Fruit fly (Drosophila melanogaster) whole organism, embryonic: Measurements from ENCODE around the gene Shmt.

Experiments used
- Ada2b ChIP-seq: fragments of 200-800 bp; sonication (Bioruptor generic); IDR thresholded peaks from 2 replicates; pipeline ENCODE4 v1.3.6; 2022; ENCODE audit warnings: missing biosample characterization, missing genetic modification characterization
- CG18599 ChIP-seq: fragments of 200-800 bp; sonication (Bioruptor generic); optimal IDR thresholded peaks from 3 replicates; lab custom pipeline; 2017; ENCODE audit warnings: missing biosample characterization, missing genetic modification characterization, mild to moderate bottlenecking, moderate library complexity, missing genetic modification reagents
- HLHmδ ChIP-seq: fragments of 200-800 bp; sonication (Bioruptor generic); optimal IDR thresholded peaks from 2 replicates; lab custom pipeline; 2018; ENCODE audit warnings: missing biosample characterization, mild to moderate bottlenecking, missing genetic modification characterization, moderate library complexity
- Kr ChIP-seq: fragments of 200-800 bp; sonication (Bioruptor generic); optimal IDR thresholded peaks from 2 replicates; lab custom pipeline; 2017; ENCODE audit warnings: missing biosample characterization, mild to moderate bottlenecking, missing genetic modification characterization
- Mes4 ChIP-seq: fragments of 200-800 bp; sonication (Bioruptor generic); optimal IDR thresholded peaks from 2 replicates; lab custom pipeline; 2016; ENCODE audit warnings: missing biosample characterization, missing genetic modification characterization
- bcd ChIP-seq: fragments of 200-800 bp; sonication (Bioruptor generic); optimal IDR thresholded peaks from 2 replicates; lab custom pipeline; 2017; ENCODE audit warnings: missing biosample characterization, mild to moderate bottlenecking, missing genetic modification characterization
- crp ChIP-seq, 2 experiments: fragments of 200-800 bp; sonication (Bioruptor generic); optimal IDR thresholded peaks; 2 replicates in 1 of 2; 3 replicates in 1 of 2; lab custom pipeline; 2017; ENCODE audit warnings: missing biosample characterization in 2 of 2, missing genetic modification characterization in 2 of 2, mild to moderate bottlenecking in 1 of 2, moderate library complexity in 1 of 2
- knrl ChIP-seq: fragments of 200-800 bp; sonication (Bioruptor generic); IDR thresholded peaks from 3 replicates; pipeline ENCODE4 v1.3.6; 2022; ENCODE audit warnings: missing biosample characterization, missing genetic modification characterization; ENCODE audit not compliant: partially characterized antibody
- wor ChIP-seq: fragments of 200-800 bp; sonication (Bioruptor generic); IDR thresholded peaks from 2 replicates; pipeline ENCODE4 v1.3.6; 2022; ENCODE audit warnings: missing biosample characterization, missing genetic modification characterization

- TF ChIP-seq Ada2b (GFP tag; lab: Robert Waterston, UW) (no peak), CG18599 (GFP tag; lab: Kevin White, UChicago) (no peak), wor (GFP tag; lab: Robert Waterston, UW) (no peak), Kr (GFP tag; lab: Kevin White, UChicago) (no peak), Mes4 (no peak), bcd (GFP tag; lab: Kevin White, UChicago) (no peak), HLHmδ (no peak), knrl (GFP tag; lab: Robert Waterston, UW) (no peak), crp (GFP tag; optimal IDR thresholded peaks at IDR 0.05; lab: Kevin White, UChicago) (no peak)
These were observed 5.5 kb upstream of the Shmt start for dm6 chrX:5922057-5922456.
